Worm (Caenorhabditis elegans) whole organism, L4 larva: ENCODE measurements around the gene nas-12.

Experiments used
- R02D3.7 ChIP-seq: fragments of 150-350 bp; sonication (generic microtip); optimal IDR thresholded peaks from 3 replicates; lab custom pipeline; 2014; ENCODE audit warnings: missing biosample characterization, missing genetic modification characterization
- Y75B8A.6 ChIP-seq: fragments of 200-800 bp; sonication (Bioruptor generic); IDR thresholded peaks from 2 replicates; pipeline ENCODE4 v1.3.6; 2022; ENCODE audit warnings: missing genetic modification reagents, missing genetic modification characterization, missing compliant biosample characterization
- aha-1 ChIP-seq: fragments of 150-350 bp; peaks from one replicate; lab custom pipeline; 2014; ENCODE audit warnings: missing biosample characterization, missing genetic modification characterization
- attf-4 ChIP-seq: sonication (generic microtip); optimal IDR thresholded peaks from 3 replicates; lab custom pipeline; 2017; ENCODE audit warnings: missing biosample characterization, missing genetic modification characterization
- ceh-32 ChIP-seq: sonication (generic microtip); optimal IDR thresholded peaks from 2 replicates; lab custom pipeline; 2016; ENCODE audit warnings: mild to moderate bottlenecking, missing genetic modification characterization, missing compliant biosample characterization; ENCODE audit not compliant: poor library complexity
- ceh-62 ChIP-seq: sonication (generic microtip); optimal IDR thresholded peaks from 2 replicates; lab custom pipeline; 2017; ENCODE audit warnings: missing biosample characterization, missing genetic modification characterization
- ces-1 ChIP-seq: fragments of 150-350 bp; sonication (generic microtip); optimal IDR thresholded peaks from 4 replicates; lab custom pipeline; 2014; ENCODE audit warnings: missing biosample characterization, missing genetic modification reagents, missing genetic modification characterization
- daf-16 ChIP-seq, 3 experiments: sonication (generic microtip); optimal IDR thresholded peaks; 2 replicates each; lab custom pipeline; 2016 to 2017; ENCODE audit warnings: missing genetic modification characterization in 3 of 3, missing genetic modification reagents in 3 of 3, mild to moderate bottlenecking in 2 of 3, missing compliant biosample characterization in 2 of 3, missing biosample characterization in 1 of 3, moderate library complexity in 1 of 3
- dmd-6 ChIP-seq: fragments of 200-800 bp; sonication (Bioruptor generic); IDR thresholded peaks from 2 replicates; pipeline ENCODE4 v1.3.6; 2022; ENCODE audit warnings: missing genetic modification reagents, missing genetic modification characterization, missing compliant biosample characterization
- dve-1 ChIP-seq: sonication (generic microtip); optimal IDR thresholded peaks from 2 replicates; lab custom pipeline; 2017; ENCODE audit warnings: antibody characterized with exemption, mild to moderate bottlenecking, missing genetic modification characterization, missing compliant biosample characterization; ENCODE audit not compliant: insufficient read depth
- egl-27 ChIP-seq: sonication (generic microtip); optimal IDR thresholded peaks from 3 replicates; lab custom pipeline; 2017; ENCODE audit warnings: missing biosample characterization, missing genetic modification reagents, missing genetic modification characterization
- egl-43 ChIP-seq: fragments of 200-800 bp; sonication (Bioruptor generic); IDR thresholded peaks from 2 replicates; pipeline ENCODE4 v1.3.6; 2022; ENCODE audit warnings: missing genetic modification reagents, missing genetic modification characterization, missing compliant biosample characterization
- fos-1 ChIP-seq: fragments of 150-350 bp; optimal IDR thresholded peaks from 2 replicates; lab custom pipeline; 2014; ENCODE audit warnings: missing biosample characterization, missing genetic modification characterization
- hif-1 ChIP-seq, 2 experiments: sonication (generic microtip); optimal IDR thresholded peaks; 2 replicates each; lab custom pipeline; 2016 to 2017; ENCODE audit warnings: missing compliant biosample characterization in 2 of 2, missing genetic modification characterization in 2 of 2, missing genetic modification reagents in 2 of 2, missing genotype in 2 of 2, mild to moderate bottlenecking in 1 of 2
- hlh-11 ChIP-seq: fragments of 200-800 bp; sonication (Bioruptor generic); optimal IDR thresholded peaks from 2 replicates; lab custom pipeline; 2018; ENCODE audit warnings: mild to moderate bottlenecking, missing genetic modification characterization, missing compliant biosample characterization
- hmg-1.1 ChIP-seq: fragments of 200-800 bp; sonication (Bioruptor generic); IDR thresholded peaks from 2 replicates; pipeline ENCODE4 v1.3.6; 2022; ENCODE audit warnings: missing genetic modification reagents, missing genetic modification characterization, missing compliant biosample characterization
- jun-1 ChIP-seq: fragments of 150-350 bp; optimal IDR thresholded peaks from 2 replicates; lab custom pipeline; 2014; ENCODE audit warnings: missing biosample characterization, missing genetic modification reagents, missing genetic modification characterization
- lin-1 ChIP-seq: fragments of 200-800 bp; sonication (Bioruptor generic); IDR thresholded peaks from 2 replicates; pipeline ENCODE4 v1.3.6; 2022; ENCODE audit warnings: missing genetic modification reagents, missing genetic modification characterization, missing compliant biosample characterization
- lin-15B ChIP-seq: fragments of 150-350 bp; sonication (generic microtip); optimal IDR thresholded peaks from 3 replicates; lab custom pipeline; 2014; ENCODE audit warnings: missing biosample characterization, missing genetic modification characterization
- lin-38 ChIP-seq: fragments of 200-800 bp; sonication (Bioruptor generic); IDR thresholded peaks from 2 replicates; pipeline ENCODE4 v1.3.6; 2022; ENCODE audit warnings: missing genetic modification reagents, missing genetic modification characterization, missing compliant biosample characterization
- madf-5 ChIP-seq, 2 experiments: fragments of 200-800 bp; sonication (Bioruptor generic); IDR thresholded peaks; 2 replicates each; pipeline ENCODE4 v1.3.6; 2022; ENCODE audit warnings: missing compliant biosample characterization in 2 of 2, missing genetic modification characterization in 2 of 2
- madf-9 ChIP-seq: fragments of 200-800 bp; sonication (Bioruptor generic); conservative IDR thresholded peaks from 2 replicates; pipeline ENCODE4 v1.3.6; 2022; ENCODE audit warnings: missing genetic modification reagents, missing genetic modification characterization, missing compliant biosample characterization
- mdl-1 ChIP-seq, 2 experiments: fragments of 150-350 bp in 1 of 2; sonication (generic microtip) in 1 of 2; optimal IDR thresholded peaks; 2 replicates each; lab custom pipeline; 2014 to 2017; ENCODE audit warnings: missing biosample characterization in 2 of 2, missing genetic modification characterization in 2 of 2
- mdt-29 ChIP-seq: fragments of 200-800 bp; sonication (Bioruptor generic); IDR thresholded peaks from 2 replicates; pipeline ENCODE4 v1.3.6; 2022; ENCODE audit warnings: missing genetic modification reagents, missing genetic modification characterization, missing compliant biosample characterization
- mep-1 ChIP-seq: fragments of 150-350 bp; sonication (generic microtip); optimal IDR thresholded peaks from 3 replicates; lab custom pipeline; 2014; ENCODE audit warnings: missing biosample characterization, missing genetic modification characterization
- mxl-2 ChIP-seq: fragments of 200-800 bp; sonication (Bioruptor generic); conservative IDR thresholded peaks from 2 replicates; pipeline ENCODE4 v1.3.6; 2022; ENCODE audit warnings: missing genetic modification reagents, missing genetic modification characterization, missing compliant biosample characterization
- mxl-3 ChIP-seq: fragments of 200-800 bp; sonication (Bioruptor generic); optimal IDR thresholded peaks from 2 replicates; lab custom pipeline; 2018; ENCODE audit warnings: mild to moderate bottlenecking, missing genetic modification characterization, missing compliant biosample characterization
- nhr-102 ChIP-seq: sonication (generic microtip); optimal IDR thresholded peaks from 2 replicates; lab custom pipeline; 2016; ENCODE audit warnings: mild to moderate bottlenecking, missing genetic modification characterization, moderate library complexity, missing compliant biosample characterization
- nhr-11 ChIP-seq: fragments of 150-350 bp; optimal IDR thresholded peaks from 2 replicates; lab custom pipeline; 2014; ENCODE audit warnings: missing biosample characterization, missing genetic modification characterization
- nhr-111 ChIP-seq: fragments of 200-800 bp; sonication (Bioruptor generic); optimal IDR thresholded peaks from 2 replicates; lab custom pipeline; 2018; ENCODE audit warnings: mild to moderate bottlenecking, missing genetic modification characterization, missing compliant biosample characterization
- nhr-41 ChIP-seq: fragments of 200-800 bp; sonication (Bioruptor generic); IDR thresholded peaks from 2 replicates; pipeline ENCODE4 v1.3.6; 2022; ENCODE audit warnings: missing genetic modification reagents, missing genetic modification characterization, missing compliant biosample characterization
- nhr-77 ChIP-seq: fragments of 150-350 bp; optimal IDR thresholded peaks from 2 replicates; lab custom pipeline; 2014; ENCODE audit warnings: missing biosample characterization, missing genetic modification characterization
- pqm-1 ChIP-seq: sonication (generic microtip); optimal IDR thresholded peaks from 2 replicates; lab custom pipeline; 2017; ENCODE audit warnings: missing biosample characterization, missing genetic modification characterization
- sdz-12 ChIP-seq: fragments of 200-800 bp; sonication (Bioruptor generic); optimal IDR thresholded peaks from 2 replicates; lab custom pipeline; 2018; ENCODE audit warnings: mild to moderate bottlenecking, missing genetic modification characterization, missing compliant biosample characterization
- set-16 ChIP-seq: fragments of 200-800 bp; sonication (Bioruptor generic); IDR thresholded peaks from 2 replicates; pipeline ENCODE4 v1.3.6; 2022; ENCODE audit warnings: missing genetic modification reagents, missing genetic modification characterization, missing compliant biosample characterization
- snpc-4 ChIP-seq: fragments of 150-350 bp; optimal IDR thresholded peaks from 2 replicates; lab custom pipeline; 2014; ENCODE audit warnings: missing biosample characterization, missing genetic modification characterization
- spr-3 ChIP-seq: fragments of 200-800 bp; sonication (Bioruptor generic); optimal IDR thresholded peaks from 2 replicates; lab custom pipeline; 2018; ENCODE audit warnings: mild to moderate bottlenecking, missing genetic modification characterization, missing compliant biosample characterization
- tag-97 ChIP-seq: fragments of 200-800 bp; sonication (Bioruptor generic); IDR thresholded peaks from 2 replicates; pipeline ENCODE4 v1.3.6; 2022; ENCODE audit warnings: missing genetic modification characterization, missing compliant biosample characterization
- unc-130 ChIP-seq: sonication (generic microtip); optimal IDR thresholded peaks from 2 replicates; lab custom pipeline; 2016; ENCODE audit warnings: missing genetic modification reagents, missing genetic modification characterization, missing compliant biosample characterization
- unc-62 ChIP-seq, 3 experiments: fragments of 150-350 bp in 1 of 3; sonication (generic microtip); optimal IDR thresholded peaks in 2 of 3; peaks in 1 of 3; 1 replicate in 1 of 3; 2 replicates in 2 of 3; lab custom pipeline; 2014 to 2017; ENCODE audit warnings: missing biosample characterization in 3 of 3, missing genetic modification characterization in 3 of 3, missing genetic modification reagents in 3 of 3, missing genotype in 1 of 3
- vab-7 ChIP-seq: fragments of 200-800 bp; sonication (Bioruptor generic); IDR thresholded peaks from 2 replicates; pipeline ENCODE4 v1.3.6; 2022; ENCODE audit warnings: missing genetic modification reagents, missing genetic modification characterization, missing compliant biosample characterization
- zag-1 ChIP-seq: fragments of 150-350 bp; optimal IDR thresholded peaks from 2 replicates; lab custom pipeline; 2014; ENCODE audit warnings: missing biosample characterization, missing genetic modification characterization
- zfp-3 ChIP-seq: fragments of 200-800 bp; sonication (Bioruptor generic); conservative IDR thresholded peaks from 2 replicates; pipeline ENCODE4 v1.3.6; 2022; ENCODE audit warnings: missing genetic modification reagents, missing genetic modification characterization, missing compliant biosample characterization
- zip-2 ChIP-seq: fragments of 150-350 bp; optimal IDR thresholded peaks from 2 replicates; lab custom pipeline; 2014; ENCODE audit warnings: missing biosample characterization, missing genetic modification characterization

The nas-12 gene

ce11 chrIV:10223723-10224122 is at the start of gene nas-12:
TSS of gene nas-12 (plus strand) at chrIV:10224023.
- TF ChIP-seq lin-15B (tag; lab: Kevin White, UChicago) (no peak), lin-38 (no peak), egl-27 (no peak), nhr-11 (no peak), ces-1 (GFP tag; lab: Kevin White, UChicago) (no peak), sdz-12 (no peak), tag-97 (GFP tag; lab: Robert Waterston, UW) (no peak), mdl-1 (tag; optimal IDR thresholded peaks at IDR 0.05; lab: Kevin White, UChicago) (no peak)

ce11 chrIV:10174328-10174727 is 49.5 kb upstream of the nas-12 start, which contains the start of gene pxf-1:
TSS of gene pxf-1 (minus strand) at chrIV:10174341.
- TF ChIP-seq pqm-1 (tag; lab: Kevin White, UChicago) (no peak), hmg-1.1 (GFP tag; lab: Robert Waterston, UW) (no peak), zip-2 (no peak), nhr-11 (no peak), vab-7 (no peak), mdt-29 (GFP tag; lab: Robert Waterston, UW) (no peak), jun-1 (tag; lab: Kevin White, UChicago) (no peak), snpc-4 (tag; lab: Kevin White, UChicago) (no peak), spr-3 (no peak), unc-130 (no peak), hif-1 (tag; optimal IDR thresholded peaks at IDR 0.05; lab: Kevin White, UChicago) (no peak), nhr-111 (GFP tag; lab: Kevin White, UChicago) (no peak)
- TF ChIP-seq, all 104 proteins: peak for 0

DNA sequence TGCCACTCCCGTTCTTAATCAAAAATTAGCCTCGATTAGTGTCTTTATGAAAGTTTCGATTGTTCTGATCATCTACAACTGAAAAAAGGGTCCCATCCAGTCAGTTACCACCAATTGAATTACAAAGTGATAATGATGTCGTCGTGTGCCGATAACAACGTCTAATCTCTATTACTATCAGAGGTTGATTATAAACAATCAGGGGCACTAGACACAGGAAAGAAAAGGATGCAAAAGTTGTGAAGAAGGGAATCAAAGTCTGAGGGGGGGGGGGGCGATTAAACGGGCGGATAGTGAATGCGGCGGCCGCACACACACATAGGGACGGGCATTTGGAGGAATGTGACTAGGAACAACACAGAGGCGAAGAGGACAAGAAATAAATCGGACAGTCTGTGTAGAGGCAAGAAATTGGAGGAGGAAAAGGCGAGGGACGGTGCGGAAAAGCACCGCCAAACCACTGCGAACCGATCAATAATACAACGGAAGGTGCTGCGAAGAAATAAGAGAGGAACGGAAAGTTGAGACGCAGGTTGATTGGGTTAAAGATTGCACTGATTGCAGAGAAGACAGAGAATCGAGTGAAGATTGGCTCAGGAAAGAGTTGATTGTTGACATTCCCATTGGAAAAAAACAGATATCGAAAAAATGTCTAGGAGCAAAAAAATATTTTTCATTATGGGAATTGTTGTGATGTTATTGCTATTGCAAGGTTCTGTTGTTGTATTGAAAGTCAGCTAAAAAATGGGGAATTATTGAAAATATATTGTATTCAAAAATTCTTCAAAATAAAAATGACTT is 48.7 kb upstream of the nas-12 start:
- TF ChIP-seq unc-62 (GFP tag; optimal IDR thresholded peaks at IDR 0.05 in 1 of 2; lab: Kevin White, UChicago) (peak in 1 of 2 experiments; percentile 93), unc-62 (tag; optimal IDR thresholded peaks at IDR 0.05; lab: Kevin White, UChicago) (no peak), aha-1 (tag; lab: Kevin White, UChicago) (peak; percentile 89), dve-1 (tag; lab: Kevin White, UChicago) (peak; percentile 36), mxl-2 (0 out of 2 replicates have a peak, but pooled peaks have one; percentile 31), Y75B8A.6 (no peak), daf-16 (GFP tag; optimal IDR thresholded peaks at IDR 0.05; lab: Kevin White, UChicago) (peak in 1 of 2 experiments; percentile 92), daf-16 (tag; optimal IDR thresholded peaks at IDR 0.05; lab: Kevin White, UChicago) (peak; percentile 40), pqm-1 (tag; lab: Kevin White, UChicago) (no peak), nhr-41 (no peak), mep-1 (tag; lab: Kevin White, UChicago) (no peak), R02D3.7 (tag; lab: Kevin White, UChicago) (no peak), hlh-11 (tag; lab: Kevin White, UChicago) (peak; percentile 65), nhr-77 (tag; lab: Kevin White, UChicago) (no peak), hif-1 (tag; optimal IDR thresholded peaks at IDR 0.05; lab: Kevin White, UChicago) (no peak), lin-1 (no peak), dmd-6 (GFP tag; lab: Robert Waterston, UW) (no peak), fos-1 (no peak), mxl-3 (GFP tag; lab: Kevin White, UChicago) (peak; percentile 78), nhr-102 (tag; lab: Kevin White, UChicago) (no peak), set-16 (peak; percentile 24; the same call in 1 of the 2 replicates), madf-9 (GFP tag; lab: Robert Waterston, UW) (no peak), ceh-62 (no peak), lin-38 (no peak), zfp-3 (no peak), egl-43 (GFP tag; lab: Robert Waterston, UW) (peak; percentile 16; the same call in 1 of the 2 replicates), zag-1 (tag; lab: Kevin White, UChicago) (no peak), attf-4 (tag; lab: Kevin White, UChicago) (no peak), ceh-32 (tag; lab: Kevin White, UChicago) (no peak), snpc-4 (tag; lab: Kevin White, UChicago) (no peak), madf-5 (GFP tag; IDR thresholded peaks at IDR 0.05; lab: Robert Waterston, UW) (no peak)
